Worm (Caenorhabditis elegans) whole organism, L4 larva: ENCODE results near the gene lrch-1.
A peak's percentile ranks its signal among the peaks of the same experiment; 100 is the strongest.

ENCODE experiments used
- T26A8.4 ChIP-seq: fragments of 200-800 bp; sonication (Bioruptor generic); IDR thresholded peaks from 2 replicates; pipeline ENCODE4 v1.3.6; 2022; ENCODE audit warnings: missing genetic modification characterization, missing compliant biosample characterization
- ZK337.2 ChIP-seq: fragments of 200-800 bp; sonication (Bioruptor generic); IDR thresholded peaks from 2 replicates; pipeline ENCODE4 v1.3.6; 2022; ENCODE audit warnings: missing genetic modification reagents, missing genetic modification characterization, missing compliant biosample characterization
- aha-1 ChIP-seq: fragments of 150-350 bp; peaks from one replicate; lab custom pipeline; 2014; ENCODE audit warnings: missing biosample characterization, missing genetic modification characterization
- arid-1 ChIP-seq: fragments of 200-800 bp; sonication (Bioruptor generic); conservative IDR thresholded peaks from 2 replicates; pipeline ENCODE4 v1.3.6; 2022; ENCODE audit warnings: missing genetic modification reagents, missing genetic modification characterization, missing compliant biosample characterization
- attf-4 ChIP-seq: sonication (generic microtip); optimal IDR thresholded peaks from 3 replicates; lab custom pipeline; 2017; ENCODE audit warnings: missing biosample characterization, missing genetic modification characterization
- ceh-20 ChIP-seq: fragments of 200-800 bp; sonication (Bioruptor generic); IDR thresholded peaks from 2 replicates; pipeline ENCODE4 v1.3.6; 2022; ENCODE audit warnings: missing genetic modification reagents, missing genetic modification characterization, missing compliant biosample characterization
- ceh-44 ChIP-seq: fragments of 200-800 bp; sonication (Bioruptor generic); IDR thresholded peaks from 2 replicates; pipeline ENCODE4 v1.3.6; 2022; ENCODE audit warnings: missing genetic modification reagents, missing genetic modification characterization, missing compliant biosample characterization
- ceh-82 ChIP-seq: sonication (generic microtip); optimal IDR thresholded peaks from 2 replicates; lab custom pipeline; 2017; ENCODE audit warnings: missing biosample characterization, missing genetic modification characterization
- daf-12 ChIP-seq: fragments of 150-350 bp; optimal IDR thresholded peaks from 2 replicates; lab custom pipeline; 2014; ENCODE audit warnings: missing biosample characterization, missing genetic modification reagents, missing genetic modification characterization
- daf-16 ChIP-seq, 3 experiments: sonication (generic microtip); optimal IDR thresholded peaks; 2 replicates each; lab custom pipeline; 2016 to 2017; ENCODE audit warnings: missing genetic modification characterization in 3 of 3, missing genetic modification reagents in 3 of 3, mild to moderate bottlenecking in 2 of 3, missing compliant biosample characterization in 2 of 3, missing biosample characterization in 1 of 3, moderate library complexity in 1 of 3
- dmd-6 ChIP-seq: fragments of 200-800 bp; sonication (Bioruptor generic); IDR thresholded peaks from 2 replicates; pipeline ENCODE4 v1.3.6; 2022; ENCODE audit warnings: missing genetic modification reagents, missing genetic modification characterization, missing compliant biosample characterization
- dpl-1 ChIP-seq: fragments of 150-350 bp; optimal IDR thresholded peaks from 2 replicates; lab custom pipeline; 2014; ENCODE audit warnings: missing biosample characterization, missing genetic modification reagents, missing genetic modification characterization
- duxl-1 ChIP-seq: sonication (generic microtip); optimal IDR thresholded peaks from 2 replicates; lab custom pipeline; 2016; ENCODE audit warnings: mild to moderate bottlenecking, missing genetic modification characterization, moderate library complexity, missing compliant biosample characterization; ENCODE audit not compliant: poor library complexity
- dve-1 ChIP-seq: sonication (generic microtip); optimal IDR thresholded peaks from 2 replicates; lab custom pipeline; 2017; ENCODE audit warnings: antibody characterized with exemption, mild to moderate bottlenecking, missing genetic modification characterization, missing compliant biosample characterization; ENCODE audit not compliant: insufficient read depth
- egl-27 ChIP-seq: sonication (generic microtip); optimal IDR thresholded peaks from 3 replicates; lab custom pipeline; 2017; ENCODE audit warnings: missing biosample characterization, missing genetic modification reagents, missing genetic modification characterization
- gei-8 ChIP-seq: fragments of 200-800 bp; sonication (Bioruptor generic); optimal IDR thresholded peaks from 2 replicates; lab custom pipeline; 2018; ENCODE audit warnings: mild to moderate bottlenecking, missing genetic modification characterization, missing compliant biosample characterization
- hif-1 ChIP-seq, 2 experiments: sonication (generic microtip); optimal IDR thresholded peaks; 2 replicates each; lab custom pipeline; 2016 to 2017; ENCODE audit warnings: missing compliant biosample characterization in 2 of 2, missing genetic modification characterization in 2 of 2, missing genetic modification reagents in 2 of 2, missing genotype in 2 of 2, mild to moderate bottlenecking in 1 of 2
- hlh-11 ChIP-seq: fragments of 200-800 bp; sonication (Bioruptor generic); optimal IDR thresholded peaks from 2 replicates; lab custom pipeline; 2018; ENCODE audit warnings: mild to moderate bottlenecking, missing genetic modification characterization, missing compliant biosample characterization
- hlh-30 ChIP-seq: sonication (generic microtip); optimal IDR thresholded peaks from 2 replicates; lab custom pipeline; 2017; ENCODE audit warnings: antibody characterized with exemption, mild to moderate bottlenecking, missing genetic modification characterization, missing compliant biosample characterization; ENCODE audit not compliant: insufficient read depth
- hmg-1.1 ChIP-seq: fragments of 200-800 bp; sonication (Bioruptor generic); IDR thresholded peaks from 2 replicates; pipeline ENCODE4 v1.3.6; 2022; ENCODE audit warnings: missing genetic modification reagents, missing genetic modification characterization, missing compliant biosample characterization
- lin-1 ChIP-seq: fragments of 200-800 bp; sonication (Bioruptor generic); IDR thresholded peaks from 2 replicates; pipeline ENCODE4 v1.3.6; 2022; ENCODE audit warnings: missing genetic modification reagents, missing genetic modification characterization, missing compliant biosample characterization
- lin-29 ChIP-seq: fragments of 200-800 bp; sonication (Bioruptor generic); IDR thresholded peaks from 2 replicates; pipeline ENCODE4 v1.3.6; 2022; ENCODE audit warnings: missing genetic modification reagents, missing genetic modification characterization, missing compliant biosample characterization
- lin-38 ChIP-seq: fragments of 200-800 bp; sonication (Bioruptor generic); IDR thresholded peaks from 2 replicates; pipeline ENCODE4 v1.3.6; 2022; ENCODE audit warnings: missing genetic modification reagents, missing genetic modification characterization, missing compliant biosample characterization
- lin-39 ChIP-seq: fragments of 150-350 bp; optimal IDR thresholded peaks from 2 replicates; lab custom pipeline; 2014; ENCODE audit warnings: missing biosample characterization, missing genetic modification reagents, missing genetic modification characterization
- lsy-2 ChIP-seq, 2 experiments: fragments of 150-350 bp in 1 of 2; sonication (generic microtip) in 1 of 2; optimal IDR thresholded peaks; 2 replicates each; lab custom pipeline; 2014 to 2017; ENCODE audit warnings: missing biosample characterization in 2 of 2, missing genetic modification characterization in 2 of 2
- madf-9 ChIP-seq: fragments of 200-800 bp; sonication (Bioruptor generic); conservative IDR thresholded peaks from 2 replicates; pipeline ENCODE4 v1.3.6; 2022; ENCODE audit warnings: missing genetic modification reagents, missing genetic modification characterization, missing compliant biosample characterization
- mdt-29 ChIP-seq: fragments of 200-800 bp; sonication (Bioruptor generic); IDR thresholded peaks from 2 replicates; pipeline ENCODE4 v1.3.6; 2022; ENCODE audit warnings: missing genetic modification reagents, missing genetic modification characterization, missing compliant biosample characterization
- mep-1 ChIP-seq: fragments of 150-350 bp; sonication (generic microtip); optimal IDR thresholded peaks from 3 replicates; lab custom pipeline; 2014; ENCODE audit warnings: missing biosample characterization, missing genetic modification characterization
- mes-2 ChIP-seq: sonication (generic microtip); optimal IDR thresholded peaks from 2 replicates; lab custom pipeline; 2016; ENCODE audit warnings: missing genotype, mild to moderate bottlenecking, missing genetic modification characterization, missing compliant biosample characterization; ENCODE audit not compliant: poor library complexity, severe bottlenecking
- mxl-2 ChIP-seq: fragments of 200-800 bp; sonication (Bioruptor generic); conservative IDR thresholded peaks from 2 replicates; pipeline ENCODE4 v1.3.6; 2022; ENCODE audit warnings: missing genetic modification reagents, missing genetic modification characterization, missing compliant biosample characterization
- mxl-3 ChIP-seq: fragments of 200-800 bp; sonication (Bioruptor generic); optimal IDR thresholded peaks from 2 replicates; lab custom pipeline; 2018; ENCODE audit warnings: mild to moderate bottlenecking, missing genetic modification characterization, missing compliant biosample characterization
- nhr-10 ChIP-seq: fragments of 150-350 bp; optimal IDR thresholded peaks from 2 replicates; lab custom pipeline; 2014; ENCODE audit warnings: missing biosample characterization, missing genetic modification characterization
- nhr-28 ChIP-seq: fragments of 150-350 bp; optimal IDR thresholded peaks from 2 replicates; lab custom pipeline; 2014; ENCODE audit warnings: missing biosample characterization, missing genetic modification characterization
- nhr-41 ChIP-seq: fragments of 200-800 bp; sonication (Bioruptor generic); IDR thresholded peaks from 2 replicates; pipeline ENCODE4 v1.3.6; 2022; ENCODE audit warnings: missing genetic modification reagents, missing genetic modification characterization, missing compliant biosample characterization
- nhr-42 ChIP-seq: fragments of 200-800 bp; sonication (Bioruptor generic); IDR thresholded peaks from 2 replicates; pipeline ENCODE4 v1.3.6; 2022; ENCODE audit warnings: missing genetic modification characterization, missing compliant biosample characterization
- nhr-48 ChIP-seq: sonication (generic microtip); optimal IDR thresholded peaks from 2 replicates; lab custom pipeline; 2016; ENCODE audit warnings: mild to moderate bottlenecking, missing genetic modification characterization, missing compliant biosample characterization
- nhr-77 ChIP-seq: fragments of 150-350 bp; optimal IDR thresholded peaks from 2 replicates; lab custom pipeline; 2014; ENCODE audit warnings: missing biosample characterization, missing genetic modification characterization
- pqm-1 ChIP-seq: sonication (generic microtip); optimal IDR thresholded peaks from 2 replicates; lab custom pipeline; 2017; ENCODE audit warnings: missing biosample characterization, missing genetic modification characterization
- rbr-2 ChIP-seq: sonication (generic microtip); optimal IDR thresholded peaks from 2 replicates; lab custom pipeline; 2016; ENCODE audit warnings: missing genotype, missing genetic modification characterization, missing compliant biosample characterization
- sdz-12 ChIP-seq: fragments of 200-800 bp; sonication (Bioruptor generic); optimal IDR thresholded peaks from 2 replicates; lab custom pipeline; 2018; ENCODE audit warnings: mild to moderate bottlenecking, missing genetic modification characterization, missing compliant biosample characterization
- skn-1 ChIP-seq: fragments of 150-350 bp; optimal IDR thresholded peaks from 2 replicates; lab custom pipeline; 2014; ENCODE audit warnings: missing biosample characterization, missing genetic modification characterization
- spr-1 ChIP-seq: sonication (generic microtip); optimal IDR thresholded peaks from 2 replicates; lab custom pipeline; 2016; ENCODE audit warnings: mild to moderate bottlenecking, missing genetic modification characterization, missing compliant biosample characterization
- tra-1 ChIP-seq: fragments of 200-800 bp; sonication (Bioruptor generic); IDR thresholded peaks from 2 replicates; pipeline ENCODE4 v1.3.6; 2022; ENCODE audit warnings: missing genetic modification reagents, missing genetic modification characterization, missing compliant biosample characterization
- unc-39 ChIP-seq: sonication (generic microtip); optimal IDR thresholded peaks from 2 replicates; lab custom pipeline; 2017; ENCODE audit warnings: missing biosample characterization, missing genetic modification characterization
- unc-62 ChIP-seq, 3 experiments: fragments of 150-350 bp in 1 of 3; sonication (generic microtip); optimal IDR thresholded peaks in 2 of 3; peaks in 1 of 3; 1 replicate in 1 of 3; 2 replicates in 2 of 3; lab custom pipeline; 2014 to 2017; ENCODE audit warnings: missing biosample characterization in 3 of 3, missing genetic modification characterization in 3 of 3, missing genetic modification reagents in 3 of 3, missing genotype in 1 of 3
- ztf-11 ChIP-seq: fragments of 150-350 bp; optimal IDR thresholded peaks from 2 replicates; lab custom pipeline; 2014; ENCODE audit warnings: missing biosample characterization, missing genetic modification characterization

Gene lrch-1

DNA sequence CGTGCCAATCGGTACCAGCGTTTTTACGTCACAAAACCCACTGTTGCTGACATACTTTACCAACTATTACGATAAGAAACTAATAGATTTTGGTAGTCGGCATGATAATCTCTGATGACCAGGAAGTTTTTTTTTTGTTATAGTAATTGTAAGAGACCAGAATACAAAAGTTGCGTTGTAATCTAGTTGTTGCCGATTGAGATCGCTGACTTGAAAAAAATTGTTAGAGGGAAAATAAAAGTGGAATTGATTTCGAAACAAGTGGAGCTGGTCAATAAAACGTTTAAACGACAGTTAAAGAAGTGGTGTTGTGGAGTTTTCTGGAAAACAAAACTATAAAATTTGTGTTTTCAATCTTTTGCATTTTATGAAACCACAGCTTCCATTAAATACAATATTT, 40.5 kb upstream of the lrch-1 start (continued):
- TF ChIP-seq hif-1 (tag; optimal IDR thresholded peaks at IDR 0.05; lab: Kevin White, UChicago) = no peak
- TF ChIP-seq attf-4 = no peak
- no peak for TF ChIP-seq dmd-6 (GFP tag; lab: Robert Waterston, UW)
- no peak for TF ChIP-seq mep-1 (tag; lab: Kevin White, UChicago)
- no peak for TF ChIP-seq unc-39 (tag; lab: Kevin White, UChicago)
- TF ChIP-seq sdz-12 (GFP tag; lab: Kevin White, UChicago) = no peak
- TF ChIP-seq mxl-3 = no peak
- no peak for TF ChIP-seq egl-27 (tag; lab: Kevin White, UChicago)
- TF ChIP-seq mes-2 (tag; lab: Kevin White, UChicago) = no peak
- no peak for TF ChIP-seq ztf-11 (tag; lab: Kevin White, UChicago)
- no peak for TF ChIP-seq mxl-2 (GFP tag; lab: Robert Waterston, UW)
- TF ChIP-seq ceh-20 (GFP tag; lab: Robert Waterston, UW) = no peak
- TF ChIP-seq ceh-82 (tag; lab: Kevin White, UChicago) = no peak
- peak in 1 of 2 experiments; percentile 8 for TF ChIP-seq lsy-2 (tag; optimal IDR thresholded peaks at IDR 0.05; lab: Kevin White, UChicago)
- TF ChIP-seq ZK337.2 (GFP tag; lab: Robert Waterston, UW) = no peak
- TF ChIP-seq madf-9 = no peak
- peak; percentile 32 for TF ChIP-seq nhr-28 (tag; lab: Kevin White, UChicago)
- TF ChIP-seq rbr-2 = no peak
- no peak for TF ChIP-seq ceh-44 (GFP tag; lab: Robert Waterston, UW)
- TF ChIP-seq aha-1 (tag; lab: Kevin White, UChicago) = peak; percentile 92
- TF ChIP-seq daf-12 (tag; lab: Kevin White, UChicago) = no peak
- TF ChIP-seq hmg-1.1 (GFP tag; lab: Robert Waterston, UW) = no peak
- no peak for TF ChIP-seq duxl-1 (tag; lab: Kevin White, UChicago)
- no peak for TF ChIP-seq skn-1 (tag; lab: Kevin White, UChicago)
- no peak for TF ChIP-seq lin-29
- TF ChIP-seq nhr-41 = no peak
- TF ChIP-seq tra-1 (GFP tag; lab: Robert Waterston, UW) = no peak
- TF ChIP-seq nhr-10 (tag; lab: Kevin White, UChicago) = no peak
- TF ChIP-seq spr-1 = no peak
- TF ChIP-seq nhr-42 (GFP tag; lab: Robert Waterston, UW) = no peak
- TF ChIP-seq hlh-30 (tag; lab: Kevin White, UChicago) = peak; percentile 8
- no peak for TF ChIP-seq dpl-1
- no peak for TF ChIP-seq lin-38 (GFP tag; lab: Robert Waterston, UW)
- no peak for TF ChIP-seq gei-8 (GFP tag; lab: Kevin White, UChicago)

DNA sequence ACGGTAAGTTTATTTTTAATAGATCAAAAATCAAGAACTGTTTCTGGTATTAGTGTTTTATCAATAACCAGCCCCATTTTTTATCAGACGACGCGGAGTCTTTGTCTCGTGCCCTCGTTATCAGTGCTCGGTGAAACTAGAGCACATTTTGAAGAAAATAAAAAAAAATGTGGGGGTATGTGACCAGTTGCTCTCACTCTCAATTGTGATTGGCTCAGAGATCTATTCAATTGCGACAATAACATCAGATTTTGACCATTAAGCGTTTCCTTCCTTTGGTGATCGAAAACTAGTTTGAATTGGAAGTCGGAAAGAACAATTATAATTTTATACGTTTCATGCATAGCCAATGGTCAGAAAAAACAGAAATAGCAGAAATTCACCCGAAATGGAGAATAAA, 40.0 kb upstream of the lrch-1 start:
- TF ChIP-seq unc-62 (GFP tag; optimal IDR thresholded peaks at IDR 0.05 in 1 of 2; lab: Kevin White, UChicago) (peak in 1 of 2 experiments; percentile 56), unc-62 (tag; optimal IDR thresholded peaks at IDR 0.05; lab: Kevin White, UChicago) (no peak), aha-1 (tag; lab: Kevin White, UChicago) (peak; percentile 68), mdt-29 (GFP tag; lab: Robert Waterston, UW) (0 out of 2 replicates have a peak, but pooled peaks have one; percentile 14), dve-1 (tag; lab: Kevin White, UChicago) (peak; percentile 74), hlh-11 (peak; percentile 63), lin-39 (tag; lab: Kevin White, UChicago) (no peak), nhr-77 (tag; lab: Kevin White, UChicago) (peak; percentile 35), dpl-1 (no peak), hlh-30 (tag; lab: Kevin White, UChicago) (peak; percentile 59), lin-1 (peak; percentile 42), nhr-41 (no peak), pqm-1 (tag; lab: Kevin White, UChicago) (peak; percentile 62), daf-16 (GFP tag; optimal IDR thresholded peaks at IDR 0.05; lab: Kevin White, UChicago) (no peak), daf-16 (tag; optimal IDR thresholded peaks at IDR 0.05; lab: Kevin White, UChicago) (peak; percentile 47), nhr-48 (peak; percentile 17), mes-2 (tag; lab: Kevin White, UChicago) (peak; percentile 40), arid-1 (GFP tag; lab: Robert Waterston, UW) (no peak), nhr-28 (tag; lab: Kevin White, UChicago) (peak; percentile 64), dmd-6 (GFP tag; lab: Robert Waterston, UW) (peak; percentile 80), tra-1 (GFP tag; lab: Robert Waterston, UW) (0 out of 2 replicates have a peak, but pooled peaks have one; percentile 35), T26A8.4 (GFP tag; lab: Robert Waterston, UW) (0 out of 2 replicates have a peak, but pooled peaks have one; percentile 14)
- TF ChIP-seq, all 104 proteins: peak for 16
